Fruit fly (Drosophila melanogaster): Measurements from ENCODE around the gene Rtnl1.

dm6 chr2L:4995010-4995836 is 14.3 kb downstream of the Rtnl1 start:
- TF ChIP-seq CG8478 (optimal IDR thresholded peaks at IDR 0.05) (no peak), CTCF (optimal IDR thresholded peaks at IDR 0.05) (no peak)
